Fruit fly (Drosophila melanogaster) whole organism, embryonic: Measurements from ENCODE around the gene CG45081.

Source experiments
- ATbp ChIP-seq: fragments of 200-800 bp; sonication (Bioruptor generic); optimal IDR thresholded peaks from 2 replicates; lab custom pipeline; 2017; ENCODE audit warnings: missing biosample characterization, mild to moderate bottlenecking, missing genetic modification characterization, missing genetic modification reagents
- BEAF-32 ChIP-seq: fragments of 200-800 bp; sonication (Bioruptor generic); optimal IDR thresholded peaks from 3 replicates; lab custom pipeline; 2017; ENCODE audit warnings: missing biosample characterization, missing genetic modification characterization, mild to moderate bottlenecking, moderate library complexity, missing genetic modification reagents
- CG10209 ChIP-seq: fragments of 200-800 bp; sonication (Bioruptor generic); optimal IDR thresholded peaks from 3 replicates; lab custom pipeline; 2017; ENCODE audit warnings: missing biosample characterization, mild to moderate bottlenecking, missing genetic modification characterization, missing genetic modification reagents
- CG10543 ChIP-seq: fragments of 200-800 bp; sonication (Bioruptor generic); optimal IDR thresholded peaks from 3 replicates; lab custom pipeline; 2017; ENCODE audit warnings: missing biosample characterization, mild to moderate bottlenecking, missing genetic modification characterization, moderate library complexity
- CG11504 ChIP-seq: fragments of 200-800 bp; sonication (Bioruptor generic); optimal IDR thresholded peaks from 3 replicates; lab custom pipeline; 2019; ENCODE audit warnings: missing biosample characterization, mild to moderate bottlenecking, missing genetic modification characterization, moderate library complexity
- CG12219 ChIP-seq: fragments of 200-800 bp; sonication (Bioruptor generic); optimal IDR thresholded peaks from 3 replicates; lab custom pipeline; 2018; ENCODE audit warnings: missing biosample characterization, mild to moderate bottlenecking, missing genetic modification characterization
- CG13287 ChIP-seq: fragments of 200-800 bp; sonication (Bioruptor generic); IDR thresholded peaks from 2 replicates; pipeline ENCODE4 v1.3.6; 2022; ENCODE audit warnings: missing biosample characterization, missing genetic modification characterization; ENCODE audit not compliant: partially characterized antibody
- CG14014 ChIP-seq: fragments of 200-800 bp; sonication (Bioruptor generic); IDR thresholded peaks from 2 replicates; pipeline ENCODE4 v1.3.6; 2022; ENCODE audit warnings: missing biosample characterization, missing genetic modification characterization
- CG18011 ChIP-seq: fragments of 200-800 bp; sonication (Bioruptor generic); optimal IDR thresholded peaks from 2 replicates; lab custom pipeline; 2017; ENCODE audit warnings: missing biosample characterization, missing genetic modification characterization, mild to moderate bottlenecking, moderate library complexity, missing genotype
- CG31365 ChIP-seq: fragments of 200-800 bp; sonication (Bioruptor generic); optimal IDR thresholded peaks from 2 replicates; lab custom pipeline; 2018; ENCODE audit warnings: missing biosample characterization, mild to moderate bottlenecking, missing genetic modification characterization
- CG3281 ChIP-seq: fragments of 200-800 bp; sonication (Bioruptor generic); optimal IDR thresholded peaks from 3 replicates; lab custom pipeline; 2017; ENCODE audit warnings: missing biosample characterization, mild to moderate bottlenecking, missing genetic modification characterization
- CG3995 ChIP-seq: fragments of 200-800 bp; sonication (Bioruptor generic); optimal IDR thresholded peaks from 3 replicates; lab custom pipeline; 2016; ENCODE audit warnings: missing biosample characterization, missing genetic modification characterization
- CG4360 ChIP-seq: fragments of 200-800 bp; sonication (Bioruptor generic); IDR thresholded peaks from 2 replicates; pipeline ENCODE4 v1.3.6; 2022; ENCODE audit warnings: missing biosample characterization, missing genetic modification characterization
- CG4424 ChIP-seq: fragments of 200-800 bp; sonication (Bioruptor generic); optimal IDR thresholded peaks from 3 replicates; lab custom pipeline; 2016; ENCODE audit warnings: missing biosample characterization, missing genetic modification characterization
- CG6175 ChIP-seq: fragments of 200-800 bp; sonication (Bioruptor generic); IDR thresholded peaks from 3 replicates; pipeline ENCODE4 v1.3.6; 2022; ENCODE audit warnings: missing biosample characterization, missing genetic modification characterization
- CG6791 ChIP-seq: fragments of 200-800 bp; sonication (Bioruptor generic); IDR thresholded peaks from 3 replicates; pipeline ENCODE4 v1.3.6; 2022; ENCODE audit warnings: missing biosample characterization, missing genetic modification characterization; ENCODE audit not compliant: partially characterized antibody
- CG7963 ChIP-seq: fragments of 200-800 bp; sonication (Bioruptor generic); IDR thresholded peaks from 3 replicates; pipeline ENCODE4 v1.3.6; 2022; ENCODE audit warnings: missing biosample characterization, missing genetic modification characterization; ENCODE audit not compliant: partially characterized antibody
- Dbx ChIP-seq: fragments of 200-800 bp; sonication (Bioruptor generic); IDR thresholded peaks from 3 replicates; pipeline ENCODE4 v1.3.6; 2022; ENCODE audit warnings: missing biosample characterization, missing genetic modification characterization
- Dek ChIP-seq: fragments of 200-800 bp; sonication (Bioruptor generic); optimal IDR thresholded peaks from 3 replicates; lab custom pipeline; 2019; ENCODE audit warnings: missing biosample characterization, mild to moderate bottlenecking, missing genetic modification characterization, moderate library complexity
- Dfd ChIP-seq, 2 experiments: fragments of >200 bp; optimal IDR thresholded peaks; 2 replicates each; lab custom pipeline; 2017; ENCODE audit warnings: missing biosample characterization in 2 of 2, missing genetic modification characterization in 2 of 2
- E2f1 ChIP-seq: fragments of 200-800 bp; sonication (Bioruptor generic); IDR thresholded peaks from 2 replicates; pipeline ENCODE4 v1.3.6; 2022; ENCODE audit warnings: missing biosample characterization, missing genetic modification characterization
- E2f2 ChIP-seq: fragments of 200-800 bp; sonication (Bioruptor generic); IDR thresholded peaks from 2 replicates; pipeline ENCODE4 v1.3.6; 2022; ENCODE audit warnings: missing biosample characterization, missing genetic modification characterization
- Fer3 ChIP-seq: fragments of 200-800 bp; sonication (Bioruptor generic); optimal IDR thresholded peaks from 2 replicates; lab custom pipeline; 2018; ENCODE audit warnings: missing biosample characterization, mild to moderate bottlenecking, missing genetic modification characterization, moderate library complexity
- H15 ChIP-seq: fragments of 200-800 bp; sonication (Bioruptor generic); IDR thresholded peaks from 3 replicates; pipeline ENCODE4 v1.3.6; 2022; ENCODE audit warnings: missing biosample characterization, missing genetic modification characterization
- HmgD ChIP-seq: fragments of 200-800 bp; sonication (Bioruptor generic); optimal IDR thresholded peaks from 3 replicates; lab custom pipeline; 2016; ENCODE audit warnings: missing biosample characterization, missing genetic modification characterization
- Hr78 ChIP-seq, 2 experiments: fragments of 200-800 bp in 1 of 2; fragments of >200 bp in 1 of 2; sonication (Bioruptor generic) in 1 of 2; optimal IDR thresholded peaks; 2 replicates each; lab custom pipeline; 2017 to 2019; ENCODE audit warnings: missing biosample characterization in 2 of 2, missing genetic modification characterization in 2 of 2, mild to moderate bottlenecking in 1 of 2, moderate library complexity in 1 of 2
- Lhr ChIP-seq: fragments of 200-800 bp; sonication (Bioruptor generic); optimal IDR thresholded peaks from 3 replicates; lab custom pipeline; 2017; ENCODE audit warnings: mild to moderate bottlenecking, missing biosample characterization, missing genetic modification reagents, missing genetic modification characterization
- MBD-R2 ChIP-seq: fragments of 200-800 bp; sonication (Bioruptor generic); IDR thresholded peaks from 2 replicates; pipeline ENCODE4 v1.3.6; 2022; ENCODE audit warnings: missing biosample characterization, missing genetic modification characterization
- MESR4 ChIP-seq: fragments of 200-800 bp; sonication (Bioruptor generic); optimal IDR thresholded peaks from 2 replicates; lab custom pipeline; 2018; ENCODE audit warnings: missing biosample characterization, mild to moderate bottlenecking, missing genetic modification characterization, moderate library complexity
- NFAT ChIP-seq: fragments of 200-800 bp; sonication (Bioruptor generic); IDR thresholded peaks from 2 replicates; pipeline ENCODE4 v1.3.6; 2022; ENCODE audit warnings: missing biosample characterization, missing genetic modification characterization
- YL-1 ChIP-seq: fragments of 200-800 bp; sonication (Bioruptor generic); optimal IDR thresholded peaks from 3 replicates; lab custom pipeline; 2017; ENCODE audit warnings: missing biosample characterization, mild to moderate bottlenecking, missing genetic modification characterization
- al ChIP-seq: fragments of 200-800 bp; sonication (Bioruptor generic); IDR thresholded peaks from 2 replicates; pipeline ENCODE4 v1.3.6; 2022; ENCODE audit warnings: missing biosample characterization, missing genetic modification characterization
- bab2 ChIP-seq: fragments of 200-800 bp; sonication (Bioruptor generic); optimal IDR thresholded peaks from 2 replicates; lab custom pipeline; 2016; ENCODE audit warnings: missing biosample characterization, missing genetic modification characterization
- dmrt11E ChIP-seq: fragments of 200-800 bp; sonication (Bioruptor generic); optimal IDR thresholded peaks from 3 replicates; lab custom pipeline; 2018; ENCODE audit warnings: missing biosample characterization, mild to moderate bottlenecking, missing genetic modification characterization, moderate library complexity
- dysf ChIP-seq: fragments of 200-800 bp; sonication (Bioruptor generic); IDR thresholded peaks from 3 replicates; pipeline ENCODE4 v1.3.6; 2022; ENCODE audit warnings: missing biosample characterization, missing genetic modification characterization
- ewg ChIP-seq: fragments of 200-800 bp; sonication (Bioruptor generic); optimal IDR thresholded peaks from 3 replicates; lab custom pipeline; 2017; ENCODE audit warnings: mild to moderate bottlenecking, missing biosample characterization, missing genetic modification reagents, missing genetic modification characterization
- gfzf ChIP-seq: fragments of 200-800 bp; sonication (Bioruptor generic); optimal IDR thresholded peaks from 2 replicates; lab custom pipeline; 2016; ENCODE audit warnings: missing biosample characterization, mild to moderate bottlenecking, missing genetic modification characterization, moderate library complexity
- grau ChIP-seq: fragments of 200-800 bp; optimal IDR thresholded peaks from 3 replicates; lab custom pipeline; 2019; ENCODE audit warnings: missing biosample characterization, mild to moderate bottlenecking, missing genetic modification characterization, moderate library complexity
- lilli ChIP-seq: fragments of 200-800 bp; sonication (Bioruptor generic); optimal IDR thresholded peaks from 3 replicates; lab custom pipeline; 2016; ENCODE audit warnings: missing biosample characterization, missing genetic modification characterization
- nerfin-1 ChIP-seq: fragments of 200-800 bp; sonication (Bioruptor generic); optimal IDR thresholded peaks from 3 replicates; lab custom pipeline; 2019; ENCODE audit warnings: missing biosample characterization, mild to moderate bottlenecking, missing genetic modification characterization, moderate library complexity
- otp ChIP-seq: fragments of 200-800 bp; sonication (Bioruptor generic); IDR thresholded peaks from 3 replicates; pipeline ENCODE4, ENCODE4 v1.3.6; 2022; ENCODE audit warnings: missing biosample characterization, missing genetic modification characterization
- phol ChIP-seq: fragments of 200-800 bp; sonication (Bioruptor generic); optimal IDR thresholded peaks from 3 replicates; lab custom pipeline; 2018; ENCODE audit warnings: missing biosample characterization, mild to moderate bottlenecking, missing genetic modification characterization, moderate library complexity
- ranshi ChIP-seq: fragments of 200-800 bp; sonication (Bioruptor generic); IDR thresholded peaks from 2 replicates; pipeline ENCODE4 v1.3.6; 2022; ENCODE audit warnings: missing biosample characterization, missing genetic modification characterization
- row ChIP-seq: fragments of 200-800 bp; sonication (Bioruptor generic); IDR thresholded peaks from 3 replicates; pipeline ENCODE4 v1.3.6; 2022; ENCODE audit warnings: missing biosample characterization, missing genetic modification characterization
- slbo ChIP-seq: fragments of 200-800 bp; sonication (Bioruptor generic); IDR thresholded peaks from 2 replicates; pipeline ENCODE4 v1.3.6; 2022; ENCODE audit warnings: missing biosample characterization, missing genetic modification characterization
- sna ChIP-seq: fragments of 200-800 bp; sonication (Bioruptor generic); IDR thresholded peaks from 2 replicates; pipeline ENCODE4 v1.3.6; 2022; ENCODE audit warnings: missing biosample characterization, missing genetic modification characterization; ENCODE audit not compliant: partially characterized antibody
- sob ChIP-seq: fragments of 200-800 bp; sonication (Bioruptor generic); IDR thresholded peaks from 2 replicates; pipeline ENCODE4 v1.3.6; 2022; ENCODE audit warnings: missing biosample characterization, missing genetic modification characterization
- sqz ChIP-seq: fragments of 200-800 bp; sonication (Bioruptor generic); optimal IDR thresholded peaks from 3 replicates; lab custom pipeline; 2018; ENCODE audit warnings: missing biosample characterization, mild to moderate bottlenecking, missing genetic modification characterization
- tgo ChIP-seq: fragments of 200-800 bp; sonication (Bioruptor generic); IDR thresholded peaks from 3 replicates; pipeline ENCODE4 v1.3.6; 2022; ENCODE audit warnings: missing biosample characterization, missing genetic modification characterization
- trh ChIP-seq: fragments of 200-800 bp; sonication (Bioruptor generic); optimal IDR thresholded peaks from 2 replicates; lab custom pipeline; 2016; ENCODE audit warnings: missing biosample characterization, missing genetic modification characterization

The CG45081 gene

DNA sequence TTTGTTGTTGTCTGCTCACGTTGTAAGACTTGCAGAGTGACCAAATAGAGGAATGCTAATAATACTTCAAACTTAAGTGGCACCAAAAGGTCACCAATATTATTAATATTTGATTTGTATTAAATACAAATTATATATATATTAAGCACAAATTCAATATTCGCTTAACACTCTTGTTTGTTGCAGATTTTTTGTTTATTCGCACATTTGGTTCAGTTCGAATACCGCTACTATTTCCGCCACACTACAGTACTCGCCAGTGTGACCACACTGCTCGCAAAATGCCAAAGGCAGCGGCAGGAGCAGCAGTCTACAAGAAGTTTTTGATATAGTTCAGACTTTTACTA lies 1.7 kb upstream of the CG45081 start, which contains the start of gene Max (continued):
- TF ChIP-seq otp (0 out of 3 replicates have a peak, but pooled peaks have one; percentile 12), Dfd (GFP tag; optimal IDR thresholded peaks at IDR 0.05; lab: Kevin White, UChicago) (no peak), slbo (peak; percentile 84), E2f2 (GFP tag; lab: Robert Waterston, UW) (peak; percentile 55; the same call in 1 of the 2 replicates), tgo (GFP tag; lab: Robert Waterston, UW) (peak; percentile 72), HmgD (no peak), CG3995 (GFP tag; lab: Kevin White, UChicago) (peak; percentile 46), CG11504 (tag; lab: Kevin White, UChicago) (peak; percentile 80), CG10543 (peak; percentile 71), CG3281 (GFP tag; lab: Kevin White, UChicago) (peak; percentile 68), BEAF-32 (GFP tag; lab: Kevin White, UChicago) (peak; percentile 42), sna (GFP tag; lab: Robert Waterston, UW) (no peak), CG7963 (GFP tag; lab: Robert Waterston, UW) (no peak), CG4424 (peak; percentile 60), dysf (GFP tag; lab: Robert Waterston, UW) (peak; percentile 73), CG6175 (no peak; the same call in 2 of the 3 replicates), Lhr (GFP tag; lab: Kevin White, UChicago) (peak; percentile 22), CG10209 (GFP tag; lab: Kevin White, UChicago) (peak; percentile 62), bab2 (GFP tag; lab: Kevin White, UChicago) (peak; percentile 35), CG31365 (tag; lab: Kevin White, UChicago) (peak; percentile 23), E2f1 (GFP tag; lab: Robert Waterston, UW) (peak; percentile 57), lilli (peak; percentile 59), CG6791 (GFP tag; lab: Robert Waterston, UW) (no peak), al (GFP tag; lab: Robert Waterston, UW) (0 out of 2 replicates have a peak, but pooled peaks have one; percentile 41), ranshi (GFP tag; lab: Robert Waterston, UW) (peak; percentile 59; the same call in 1 of the 2 replicates), CG18011 (peak; percentile 34), row (GFP tag; lab: Robert Waterston, UW) (peak; percentile 89), CG13287 (GFP tag; lab: Robert Waterston, UW) (no peak; the same call in 1 of the 2 replicates), CG4360 (no peak), CG12219 (GFP tag; lab: Kevin White, UChicago) (peak; percentile 44), dmrt11E (peak; percentile 63), NFAT (GFP tag; lab: Robert Waterston, UW) (peak; percentile 78), grau (tag; lab: Kevin White, UChicago) (peak; percentile 77), YL-1 (GFP tag; lab: Kevin White, UChicago) (peak; percentile 92), phol (peak; percentile 83), CG14014 (GFP tag; lab: Robert Waterston, UW) (peak; percentile 70), MBD-R2 (peak; percentile 90), Hr78 (GFP tag; optimal IDR thresholded peaks at IDR 0.05; lab: Kevin White, UChicago) (peak in 1 of 2 experiments; percentile 96), H15 (GFP tag; lab: Robert Waterston, UW) (peak; percentile 76), sob (GFP tag; lab: Robert Waterston, UW) (peak; percentile 77), trh (no peak), MESR4 (GFP tag; lab: Kevin White, UChicago) (peak; percentile 53), sqz (peak; percentile 52), gfzf (GFP tag; lab: Kevin White, UChicago) (peak; percentile 76), Fer3 (tag; lab: Kevin White, UChicago) (peak; percentile 74), Dbx (peak; percentile 70; the same call in 2 of the 3 replicates), nerfin-1 (tag; lab: Kevin White, UChicago) (peak; percentile 28), ATbp (GFP tag; lab: Kevin White, UChicago) (peak; percentile 0), ewg (GFP tag; lab: Kevin White, UChicago) (peak; percentile 69), Dek (tag; lab: Kevin White, UChicago) (peak; percentile 66)
